Worm (Caenorhabditis elegans): ENCODE data around the gene snt-6.

DNA sequence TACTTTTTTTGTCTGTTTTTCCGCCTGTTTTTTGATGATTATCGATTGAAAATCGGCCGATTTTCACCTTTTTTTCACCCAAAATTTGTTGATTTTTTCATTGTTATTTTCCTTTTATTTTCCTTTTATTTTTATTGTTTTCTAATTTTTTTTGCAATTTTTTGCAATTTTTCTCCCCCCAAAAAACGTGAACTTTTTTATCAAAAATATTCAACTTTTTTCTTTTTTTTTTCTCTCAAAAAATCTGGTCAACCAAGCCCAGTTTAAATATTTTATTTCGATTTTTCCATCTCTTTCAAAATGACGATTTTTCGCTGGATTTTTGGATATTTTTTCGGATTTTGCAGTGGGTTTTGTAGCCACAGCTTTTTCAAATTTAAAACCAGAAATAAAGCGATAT, 26.5 kb downstream of the snt-6 start, which contains the start of gene rfip-2:
- TF ChIP-seq flt-1 (GFP tag; IDR thresholded peaks at IDR 0.05) (no peak), tab-1 (GFP tag; IDR thresholded peaks at IDR 0.05) (no peak), klf-2 (GFP tag; conservative IDR thresholded peaks at IDR 0.05) (no peak), T22C8.4 (GFP tag; IDR thresholded peaks at IDR 0.05) (no peak), cog-1 (tag; optimal IDR thresholded peaks at IDR 0.05) (no peak)

Measured in whole organism, midembryonic.